Worm (Caenorhabditis elegans) whole organism, young adult: ENCODE measurements around the gene dhrr-1.

Experiments used
- F49E8.2 ChIP-seq: sonication (generic microtip); optimal IDR thresholded peaks from 3 replicates; lab custom pipeline; 2017; ENCODE audit warnings: missing genetic modification characterization, mild to moderate bottlenecking, missing compliant biosample characterization, antibody characterized with exemption, moderate library complexity; ENCODE audit not compliant: insufficient read depth
- F57A8.1 ChIP-seq: fragments of 200-800 bp; sonication (Bioruptor generic); optimal IDR thresholded peaks from 2 replicates; lab custom pipeline; 2018; ENCODE audit warnings: mild to moderate bottlenecking, missing genetic modification characterization, moderate library complexity, missing compliant biosample characterization
- ZK185.1 ChIP-seq: sonication (generic microtip); optimal IDR thresholded peaks from 2 replicates; lab custom pipeline; 2016; ENCODE audit warnings: mild to moderate bottlenecking, missing genetic modification characterization, missing compliant biosample characterization; ENCODE audit not compliant: poor library complexity, severe bottlenecking
- ama-1 ChIP-seq, 3 experiments: fragments of 150-350 bp in 1 of 3; sonication (generic microtip) in 2 of 3; optimal IDR thresholded peaks; 2 replicates each; lab custom pipeline; 2014 to 2018; ENCODE audit warnings: missing biosample characterization in 2 of 3, missing genetic modification characterization in 2 of 3, missing genetic modification reagents in 2 of 3
- cebp-2 ChIP-seq: fragments of 200-800 bp; sonication (Bioruptor generic); IDR thresholded peaks from 2 replicates; pipeline ENCODE4 v1.3.6; 2022; ENCODE audit warnings: missing genetic modification characterization, missing compliant biosample characterization
- dox-1 ChIP-seq: fragments of 200-800 bp; sonication (Bioruptor generic); IDR thresholded peaks from 2 replicates; pipeline ENCODE4 v1.3.6; 2022; ENCODE audit warnings: missing genetic modification reagents, missing genetic modification characterization, missing compliant biosample characterization
- efl-1 ChIP-seq: fragments of 150-350 bp; optimal IDR thresholded peaks from 2 replicates; lab custom pipeline; 2014; ENCODE audit warnings: missing biosample characterization, missing genetic modification reagents, missing genetic modification characterization
- egl-18 ChIP-seq: fragments of 200-800 bp; sonication (Bioruptor generic); IDR thresholded peaks from 2 replicates; pipeline ENCODE4 v1.3.6; 2022; ENCODE audit warnings: missing genetic modification reagents, missing genetic modification characterization, missing compliant biosample characterization
- ekl-4 ChIP-seq: fragments of 200-800 bp; sonication (Bioruptor generic); IDR thresholded peaks from 2 replicates; pipeline ENCODE4 v1.3.6; 2022; ENCODE audit warnings: missing genetic modification reagents, missing genetic modification characterization, missing compliant biosample characterization
- hlh-12 ChIP-seq: sonication (generic microtip); optimal IDR thresholded peaks from 2 replicates; lab custom pipeline; 2016; ENCODE audit warnings: missing genetic modification characterization, missing compliant biosample characterization
- lin-26 ChIP-seq: fragments of 200-800 bp; sonication (Bioruptor generic); IDR thresholded peaks from 2 replicates; pipeline ENCODE4 v1.3.6; 2022; ENCODE audit warnings: missing genetic modification reagents, missing genetic modification characterization, missing compliant biosample characterization
- unc-62 ChIP-seq: fragments of 150-350 bp; optimal IDR thresholded peaks from 2 replicates; lab custom pipeline; 2014; ENCODE audit warnings: missing biosample characterization, missing genetic modification reagents, missing genetic modification characterization
- xnd-1 ChIP-seq: sonication (generic microtip); optimal IDR thresholded peaks from 2 replicates; lab custom pipeline; 2016; ENCODE audit warnings: missing genotype, missing genetic modification reagents, missing genetic modification characterization, missing compliant biosample characterization
- zim-3 ChIP-seq: sonication (generic microtip); optimal IDR thresholded peaks from 2 replicates; lab custom pipeline; 2017; ENCODE audit warnings: mild to moderate bottlenecking, missing genetic modification characterization, moderate library complexity, missing compliant biosample characterization

DNA sequence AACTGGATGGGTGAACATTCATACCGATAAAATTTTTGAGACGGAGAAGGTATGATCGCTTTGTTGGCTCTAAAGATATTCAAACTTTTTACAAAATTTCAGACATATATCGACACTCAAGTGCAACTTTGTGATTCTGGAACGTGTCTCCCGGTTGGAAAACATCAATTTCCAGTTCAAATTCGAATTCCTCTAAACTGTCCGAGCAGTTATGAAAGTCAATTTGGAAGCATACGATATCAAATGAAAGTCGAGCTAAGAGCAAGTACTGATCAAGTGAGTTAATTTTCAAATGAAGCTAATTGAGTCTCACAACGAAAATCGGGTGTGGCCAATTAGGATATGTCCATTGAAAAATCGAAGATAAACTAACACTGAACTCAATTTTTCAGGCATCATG, 10.1 kb upstream of the dhrr-1 start:
- TF ChIP-seq xnd-1 (tag; lab: Kevin White, UChicago), result no peak
- no peak for TF ChIP-seq zim-3
- no peak for TF ChIP-seq unc-62 (GFP tag; lab: Kevin White, UChicago)
- no peak for TF ChIP-seq F57A8.1
- no peak for TF ChIP-seq lin-26 (GFP tag; lab: Robert Waterston, UW)
- no peak for TF ChIP-seq ZK185.1 (tag; lab: Kevin White, UChicago)
- TF ChIP-seq dox-1 (GFP tag; lab: Robert Waterston, UW), result no peak
- no peak for TF ChIP-seq egl-18 (GFP tag; lab: Robert Waterston, UW)
- TF ChIP-seq F49E8.2, result no peak
- TF ChIP-seq hlh-12, result no peak
- TF ChIP-seq ekl-4 (GFP tag; lab: Robert Waterston, UW), result no peak
- TF ChIP-seq ama-1 (optimal IDR thresholded peaks at IDR 0.05; lab: Kevin White, UChicago), result no peak
- TF ChIP-seq ama-1 (GFP tag; optimal IDR thresholded peaks at IDR 0.05; lab: Kevin White, UChicago), result no peak
- TF ChIP-seq cebp-2 (GFP tag; lab: Robert Waterston, UW), result no peak
- TF ChIP-seq efl-1 (GFP tag; lab: Kevin White, UChicago), result no peak
